Fruit fly (Drosophila melanogaster): ENCODE measurements around the gene IntS10.

dm6 chr3L:3787077-3787433 lies 19.5 kb upstream of the IntS10 start:
- TF ChIP-seq CG9705 (GFP tag; optimal IDR thresholded peaks at IDR 0.05) (no peak), Jra (GFP tag; optimal IDR thresholded peaks at IDR 0.05) (no peak), psq (GFP tag; optimal IDR thresholded peaks at IDR 0.05) (no peak), sage (GFP tag; optimal IDR thresholded peaks at IDR 0.05) (no peak), brk (GFP tag; optimal IDR thresholded peaks at IDR 0.05) (no peak), Rel (GFP tag; optimal IDR thresholded peaks at IDR 0.05) (no peak), Rel (tag; optimal IDR thresholded peaks at IDR 0.05) (no peak), Dif (GFP tag; optimal IDR thresholded peaks at IDR 0.05; ENCODE audit: partially characterized antibody) (no peak), dsf (GFP tag; optimal IDR thresholded peaks at IDR 0.05; ENCODE audit: borderline replicate concordance) (no peak), usp (GFP tag; optimal IDR thresholded peaks at IDR 0.05) (no peak), Myc (optimal IDR thresholded peaks at IDR 0.05) (no peak), OdsH (GFP tag; optimal IDR thresholded peaks at IDR 0.05) (no peak), Hr78 (GFP tag; optimal IDR thresholded peaks at IDR 0.05) (no peak)

All from whole organism, wandering third instar larva.